Worm (Caenorhabditis elegans) whole organism, L1 larva: ENCODE results near the gene K02E10.7.

Experiments used
- ama-1 ChIP-seq: fragments of 150-350 bp; optimal IDR thresholded peaks from 2 replicates; lab custom pipeline; 2014
- fkh-10 ChIP-seq: sonication (generic microtip); optimal IDR thresholded peaks from 2 replicates; lab custom pipeline; 2017; ENCODE audit warnings: missing biosample characterization, missing genetic modification reagents, missing genetic modification characterization
- fos-1 ChIP-seq: fragments of 150-350 bp; optimal IDR thresholded peaks from 2 replicates; lab custom pipeline; 2014; ENCODE audit warnings: missing biosample characterization, missing genetic modification characterization
- hpl-2 ChIP-seq: fragments of 150-350 bp; optimal IDR thresholded peaks from 2 replicates; lab custom pipeline; 2014; ENCODE audit warnings: missing biosample characterization, missing genetic modification reagents, missing genetic modification characterization
- lin-14 ChIP-seq: fragments of 200-800 bp; sonication (Bioruptor generic); optimal IDR thresholded peaks from 2 replicates; lab custom pipeline; 2018; ENCODE audit warnings: mild to moderate bottlenecking, missing genetic modification characterization, moderate library complexity, missing compliant biosample characterization
- lir-3 ChIP-seq: sonication (generic microtip); optimal IDR thresholded peaks from 2 replicates; lab custom pipeline; 2016; ENCODE audit warnings: mild to moderate bottlenecking, missing genetic modification characterization, moderate library complexity, missing compliant biosample characterization; ENCODE audit not compliant: poor library complexity
- mef-2 ChIP-seq: fragments of 150-350 bp; optimal IDR thresholded peaks from 2 replicates; lab custom pipeline; 2014; ENCODE audit warnings: missing biosample characterization, missing genetic modification characterization
- nhr-11 ChIP-seq: fragments of 150-350 bp; optimal IDR thresholded peaks from 2 replicates; lab custom pipeline; 2014; ENCODE audit warnings: missing biosample characterization, missing genetic modification characterization
- nhr-28 ChIP-seq: fragments of 150-350 bp; optimal IDR thresholded peaks from 2 replicates; lab custom pipeline; 2014; ENCODE audit warnings: missing biosample characterization, missing genetic modification characterization
- nhr-76 ChIP-seq: sonication (generic microtip); optimal IDR thresholded peaks from 2 replicates; lab custom pipeline; 2017; ENCODE audit warnings: missing biosample characterization, missing genetic modification characterization
- pqm-1 ChIP-seq: sonication (generic microtip); optimal IDR thresholded peaks from 3 replicates; lab custom pipeline; 2017; ENCODE audit warnings: missing biosample characterization, missing genetic modification characterization
- snpc-4 ChIP-seq: fragments of 150-350 bp; optimal IDR thresholded peaks from 2 replicates; lab custom pipeline; 2014; ENCODE audit warnings: missing biosample characterization, missing genetic modification characterization
- snu-23 ChIP-seq: sonication (generic microtip); optimal IDR thresholded peaks from 2 replicates; lab custom pipeline; 2016; ENCODE audit warnings: missing genetic modification characterization, missing compliant biosample characterization
- unc-130 ChIP-seq: fragments of 150-350 bp; optimal IDR thresholded peaks from 2 replicates; lab custom pipeline; 2017; ENCODE audit warnings: missing biosample characterization, missing genetic modification characterization, inconsistent platforms

DNA sequence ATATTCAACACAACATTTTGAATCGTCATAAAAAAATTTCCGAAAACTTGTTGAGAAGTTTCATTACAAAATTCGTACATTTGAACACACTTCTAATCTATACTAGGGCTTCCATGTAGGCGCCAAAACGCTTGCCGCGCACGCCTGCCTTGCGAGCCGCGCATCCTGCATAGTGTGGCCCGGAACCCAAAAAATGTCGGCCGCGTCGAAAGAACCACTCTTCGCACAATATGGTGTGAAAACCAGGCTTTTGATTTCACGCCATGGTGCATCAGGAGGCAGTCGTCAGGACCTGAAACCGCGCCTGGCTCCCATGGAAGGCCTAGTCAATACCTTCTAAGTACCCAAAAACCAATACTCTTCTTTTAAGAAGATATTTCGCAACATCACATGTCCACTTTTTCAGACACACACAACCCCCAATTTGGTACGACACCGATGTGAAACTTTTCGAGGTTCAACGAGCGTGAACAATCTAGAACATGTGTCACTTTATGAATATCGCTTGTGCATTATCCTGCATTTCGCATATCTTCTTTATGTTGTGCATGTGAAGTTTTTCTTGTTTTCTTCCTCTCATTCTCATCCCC is 14.7 kb downstream of the K02E10.7 start:
- TF ChIP-seq nhr-11, result no peak
- no peak for TF ChIP-seq mef-2 (tag; lab: Kevin White, UChicago)
- TF ChIP-seq unc-130 (tag; lab: Kevin White, UChicago), result no peak
- no peak for TF ChIP-seq nhr-28
- no peak for TF ChIP-seq fos-1 (tag; lab: Kevin White, UChicago)
- no peak for TF ChIP-seq lin-14 (GFP tag; lab: Kevin White, UChicago)
- TF ChIP-seq ama-1 (lab: Kevin White, UChicago), result no peak
- no peak for TF ChIP-seq fkh-10 (GFP tag; lab: Kevin White, UChicago)
- peak; percentile 1 for TF ChIP-seq snpc-4
- no peak for TF ChIP-seq snu-23 (GFP tag; lab: Kevin White, UChicago)
- no peak for TF ChIP-seq pqm-1 (tag; lab: Kevin White, UChicago)
- no peak for TF ChIP-seq hpl-2 (GFP tag; lab: Kevin White, UChicago)
- TF ChIP-seq nhr-76 (tag; lab: Kevin White, UChicago), result no peak
- TF ChIP-seq lir-3 (tag; lab: Kevin White, UChicago), result no peak
